Worm (Caenorhabditis elegans) whole organism, young adult: ENCODE results near the gene viro-2.

Source experiments
- B0035.1 ChIP-seq: sonication (generic microtip); optimal IDR thresholded peaks from 2 replicates; lab custom pipeline; 2016; ENCODE audit warnings: missing genetic modification characterization, mild to moderate bottlenecking, missing compliant biosample characterization, missing genotype, missing genetic modification reagents
- B0261.1 ChIP-seq: sonication (generic microtip); optimal IDR thresholded peaks from 2 replicates; lab custom pipeline; 2016; ENCODE audit warnings: mild to moderate bottlenecking, missing genetic modification characterization, moderate library complexity, missing compliant biosample characterization
- B0336.3 ChIP-seq: fragments of 200-800 bp; sonication (Bioruptor generic); IDR thresholded peaks from 2 replicates; pipeline ENCODE4 v1.3.6; 2022; ENCODE audit warnings: missing genetic modification characterization, missing compliant biosample characterization
- C06A6.2 ChIP-seq: fragments of 200-800 bp; sonication (Bioruptor generic); conservative IDR thresholded peaks from 2 replicates; pipeline ENCODE4 v1.3.6; 2022; ENCODE audit warnings: missing genetic modification characterization, missing compliant biosample characterization
- C17E4.6 ChIP-seq: fragments of 200-800 bp; sonication (Bioruptor generic); IDR thresholded peaks from 2 replicates; pipeline ENCODE4 v1.3.6; 2022; ENCODE audit warnings: missing genetic modification reagents, missing genetic modification characterization, missing compliant biosample characterization
- F37B4.10 ChIP-seq: fragments of 200-800 bp; sonication (Bioruptor generic); IDR thresholded peaks from 2 replicates; pipeline ENCODE4 v1.3.6; 2022; ENCODE audit warnings: missing genetic modification characterization, missing compliant biosample characterization
- F52B5.7 ChIP-seq: sonication (generic microtip); optimal IDR thresholded peaks from 2 replicates; lab custom pipeline; 2016; ENCODE audit warnings: mild to moderate bottlenecking, missing genetic modification characterization, missing compliant biosample characterization
- F55B11.4 ChIP-seq: sonication (generic microtip); optimal IDR thresholded peaks from 2 replicates; lab custom pipeline; 2016; ENCODE audit warnings: missing compliant biosample characterization, missing genetic modification characterization, borderline replicate concordance; ENCODE audit not compliant: insufficient read depth
- F57A8.1 ChIP-seq: fragments of 200-800 bp; sonication (Bioruptor generic); optimal IDR thresholded peaks from 2 replicates; lab custom pipeline; 2018; ENCODE audit warnings: mild to moderate bottlenecking, missing genetic modification characterization, moderate library complexity, missing compliant biosample characterization
- F57C9.4 ChIP-seq: sonication (generic microtip); optimal IDR thresholded peaks from 2 replicates; lab custom pipeline; 2017; ENCODE audit warnings: mild to moderate bottlenecking, missing genetic modification characterization, missing compliant biosample characterization
- K11D2.4 ChIP-seq: fragments of 200-800 bp; sonication (Bioruptor generic); IDR thresholded peaks from 2 replicates; pipeline ENCODE4 v1.3.6; 2022; ENCODE audit warnings: missing genetic modification reagents, missing genetic modification characterization, missing compliant biosample characterization
- K12H6.12 ChIP-seq: fragments of 200-800 bp; sonication (Bioruptor generic); optimal IDR thresholded peaks from 2 replicates; lab custom pipeline; 2018; ENCODE audit warnings: mild to moderate bottlenecking, missing genetic modification characterization, missing compliant biosample characterization
- T07F8.4 ChIP-seq: sonication (generic microtip); optimal IDR thresholded peaks from 2 replicates; lab custom pipeline; 2016; ENCODE audit warnings: mild to moderate bottlenecking, missing genetic modification characterization, moderate library complexity, missing compliant biosample characterization
- Y67H2A.10 ChIP-seq: fragments of 200-800 bp; sonication (Bioruptor generic); conservative IDR thresholded peaks from 2 replicates; pipeline ENCODE4 v1.3.6; 2022; ENCODE audit warnings: missing genetic modification reagents, missing genetic modification characterization, missing compliant biosample characterization
- ama-1 ChIP-seq, 3 experiments: fragments of 150-350 bp in 1 of 3; sonication (generic microtip) in 2 of 3; optimal IDR thresholded peaks; 2 replicates each; lab custom pipeline; 2014 to 2018; ENCODE audit warnings: missing biosample characterization in 2 of 3, missing genetic modification characterization in 2 of 3, missing genetic modification reagents in 2 of 3
- athp-1 ChIP-seq: sonication (generic microtip); optimal IDR thresholded peaks from 2 replicates; lab custom pipeline; 2017; ENCODE audit warnings: mild to moderate bottlenecking, missing genetic modification characterization, missing compliant biosample characterization
- attf-6 ChIP-seq: fragments of 200-800 bp; sonication (Bioruptor generic); IDR thresholded peaks from 2 replicates; pipeline ENCODE4 v1.3.6; 2022; ENCODE audit warnings: missing genetic modification reagents, missing genetic modification characterization, missing compliant biosample characterization
- bed-1 ChIP-seq: fragments of 200-800 bp; sonication (Bioruptor generic); IDR thresholded peaks from 2 replicates; pipeline ENCODE4 v1.3.6; 2022; ENCODE audit warnings: missing genetic modification reagents, missing genetic modification characterization, missing compliant biosample characterization
- bed-2 ChIP-seq: fragments of 200-800 bp; sonication (Bioruptor generic); IDR thresholded peaks from 2 replicates; pipeline ENCODE4 v1.3.6; 2022; ENCODE audit warnings: missing genetic modification reagents, missing genetic modification characterization, missing compliant biosample characterization
- cebp-2 ChIP-seq: fragments of 200-800 bp; sonication (Bioruptor generic); IDR thresholded peaks from 2 replicates; pipeline ENCODE4 v1.3.6; 2022; ENCODE audit warnings: missing genetic modification characterization, missing compliant biosample characterization
- ceh-100 ChIP-seq: fragments of 200-800 bp; sonication (Bioruptor generic); IDR thresholded peaks from 2 replicates; pipeline ENCODE4 v1.3.6; 2022; ENCODE audit warnings: missing genetic modification reagents, missing genetic modification characterization, missing compliant biosample characterization
- ceh-27 ChIP-seq: fragments of 200-800 bp; sonication (Bioruptor generic); optimal IDR thresholded peaks from 2 replicates; lab custom pipeline; 2018; ENCODE audit warnings: mild to moderate bottlenecking, missing genetic modification characterization, moderate library complexity, missing compliant biosample characterization
- die-1 ChIP-seq: sonication (generic microtip); optimal IDR thresholded peaks from 2 replicates; lab custom pipeline; 2016; ENCODE audit warnings: missing genotype, mild to moderate bottlenecking, missing genetic modification characterization, missing compliant biosample characterization
- dpff-1 ChIP-seq: sonication (generic microtip); optimal IDR thresholded peaks from 2 replicates; lab custom pipeline; 2017; ENCODE audit warnings: mild to moderate bottlenecking, missing genetic modification characterization, missing compliant biosample characterization
- egrh-3 ChIP-seq: fragments of 200-800 bp; sonication (Bioruptor generic); IDR thresholded peaks from 2 replicates; pipeline ENCODE4 v1.3.6; 2022; ENCODE audit warnings: missing genetic modification reagents, missing genetic modification characterization, missing compliant biosample characterization
- gei-17 ChIP-seq: fragments of 200-800 bp; sonication (Bioruptor generic); optimal IDR thresholded peaks from 2 replicates; lab custom pipeline; 2018; ENCODE audit warnings: mild to moderate bottlenecking, missing genetic modification characterization, missing compliant biosample characterization
- hlh-26 ChIP-seq: fragments of 200-800 bp; sonication (Bioruptor generic); conservative IDR thresholded peaks from 2 replicates; pipeline ENCODE4 v1.3.6; 2022; ENCODE audit warnings: missing genetic modification reagents, missing genetic modification characterization, missing compliant biosample characterization
- hrde-1 ChIP-seq: sonication (generic microtip); optimal IDR thresholded peaks from 2 replicates; lab custom pipeline; 2016; ENCODE audit warnings: missing genetic modification characterization, mild to moderate bottlenecking, missing compliant biosample characterization, moderate library complexity, missing genotype, missing genetic modification reagents, borderline replicate concordance
- hsf-1 ChIP-seq: fragments of 200-800 bp; sonication (Bioruptor generic); IDR thresholded peaks from 2 replicates; pipeline ENCODE4 v1.3.6; 2022; ENCODE audit warnings: missing genetic modification reagents, missing genetic modification characterization, missing compliant biosample characterization
- let-607 ChIP-seq, 2 experiments: fragments of 200-800 bp in 1 of 2; sonication (Bioruptor generic) in 1 of 2; sonication (generic microtip) in 1 of 2; optimal IDR thresholded peaks; 2 replicates each; lab custom pipeline; 2016 to 2018; ENCODE audit warnings: mild to moderate bottlenecking in 2 of 2, missing compliant biosample characterization in 2 of 2, missing genetic modification characterization in 2 of 2, moderate library complexity in 2 of 2, missing genotype in 1 of 2
- lin-40 ChIP-seq: sonication (generic microtip); optimal IDR thresholded peaks from 2 replicates; lab custom pipeline; 2016; ENCODE audit warnings: missing genetic modification characterization, mild to moderate bottlenecking, missing compliant biosample characterization, missing genotype, missing genetic modification reagents
- madf-3 ChIP-seq: fragments of 200-800 bp; sonication (Bioruptor generic); IDR thresholded peaks from 2 replicates; pipeline ENCODE4 v1.3.6; 2022; ENCODE audit warnings: missing genetic modification reagents, missing genetic modification characterization, missing compliant biosample characterization
- madf-6 ChIP-seq: fragments of 200-800 bp; sonication (Bioruptor generic); IDR thresholded peaks from 2 replicates; pipeline ENCODE4 v1.3.6; 2022; ENCODE audit warnings: missing genetic modification reagents, missing genetic modification characterization, missing compliant biosample characterization
- madf-8 ChIP-seq: fragments of 200-800 bp; sonication (Bioruptor generic); conservative IDR thresholded peaks from 2 replicates; pipeline ENCODE4 v1.3.6; 2022; ENCODE audit warnings: missing genetic modification reagents, missing genetic modification characterization, missing compliant biosample characterization
- mxl-1 ChIP-seq: sonication (generic microtip); optimal IDR thresholded peaks from 2 replicates; lab custom pipeline; 2016; ENCODE audit warnings: missing genetic modification characterization, missing compliant biosample characterization
- nfya-1 ChIP-seq: sonication (generic microtip); optimal IDR thresholded peaks from 2 replicates; lab custom pipeline; 2017; ENCODE audit warnings: antibody characterized with exemption, missing compliant biosample characterization, missing genetic modification characterization, borderline replicate concordance; ENCODE audit not compliant: insufficient read depth
- nfya-2 ChIP-seq: fragments of 200-800 bp; sonication (Bioruptor generic); IDR thresholded peaks from 2 replicates; pipeline ENCODE4 v1.3.6; 2022; ENCODE audit warnings: missing genetic modification reagents, missing genetic modification characterization, missing compliant biosample characterization
- pha-4 ChIP-seq: fragments of 150-350 bp; sonication (generic microtip); optimal IDR thresholded peaks from 2 replicates; lab custom pipeline; 2014; ENCODE audit warnings: missing biosample characterization, missing genetic modification reagents, missing genetic modification characterization
- snpc-1.3 ChIP-seq: sonication (generic microtip); optimal IDR thresholded peaks from 2 replicates; lab custom pipeline; 2017; ENCODE audit warnings: missing genetic modification characterization, mild to moderate bottlenecking, missing compliant biosample characterization, antibody characterized with exemption, moderate library complexity, missing genotype, missing genetic modification reagents; ENCODE audit not compliant: insufficient read depth
- snpc-3.4 ChIP-seq: sonication (generic microtip); optimal IDR thresholded peaks from 2 replicates; lab custom pipeline; 2017; ENCODE audit warnings: missing genetic modification characterization, mild to moderate bottlenecking, missing compliant biosample characterization, antibody characterized with exemption, moderate library complexity, missing genotype, missing genetic modification reagents
- tlf-1 ChIP-seq: fragments of 200-800 bp; sonication (Bioruptor generic); optimal IDR thresholded peaks from 2 replicates; lab custom pipeline; 2018; ENCODE audit warnings: mild to moderate bottlenecking, missing genetic modification characterization, missing compliant biosample characterization
- unc-130 ChIP-seq: sonication (generic microtip); optimal IDR thresholded peaks from 2 replicates; lab custom pipeline; 2016; ENCODE audit warnings: missing genetic modification reagents, missing genetic modification characterization, missing compliant biosample characterization
- ztf-18 ChIP-seq: sonication (generic microtip); optimal IDR thresholded peaks from 2 replicates; lab custom pipeline; 2016; ENCODE audit warnings: missing genotype, mild to moderate bottlenecking, missing genetic modification characterization, missing compliant biosample characterization
- ztf-25 ChIP-seq: fragments of 200-800 bp; sonication (Bioruptor generic); IDR thresholded peaks from 2 replicates; pipeline ENCODE4 v1.3.6; 2022; ENCODE audit warnings: missing genetic modification reagents, missing genetic modification characterization, missing compliant biosample characterization
- ztf-26 ChIP-seq: sonication (generic microtip); optimal IDR thresholded peaks from 2 replicates; lab custom pipeline; 2017; ENCODE audit warnings: missing genetic modification characterization, missing compliant biosample characterization
- ztf-28 ChIP-seq: fragments of 200-800 bp; sonication (Bioruptor generic); IDR thresholded peaks from 2 replicates; pipeline ENCODE4 v1.3.6; 2022; ENCODE audit warnings: missing genetic modification reagents, missing genetic modification characterization, missing compliant biosample characterization
- ztf-6 ChIP-seq: fragments of 200-800 bp; sonication (Bioruptor generic); IDR thresholded peaks from 2 replicates; pipeline ENCODE4 v1.3.6; 2022; ENCODE audit warnings: missing genetic modification reagents, missing genetic modification characterization, missing compliant biosample characterization

viro-2 gene

DNA sequence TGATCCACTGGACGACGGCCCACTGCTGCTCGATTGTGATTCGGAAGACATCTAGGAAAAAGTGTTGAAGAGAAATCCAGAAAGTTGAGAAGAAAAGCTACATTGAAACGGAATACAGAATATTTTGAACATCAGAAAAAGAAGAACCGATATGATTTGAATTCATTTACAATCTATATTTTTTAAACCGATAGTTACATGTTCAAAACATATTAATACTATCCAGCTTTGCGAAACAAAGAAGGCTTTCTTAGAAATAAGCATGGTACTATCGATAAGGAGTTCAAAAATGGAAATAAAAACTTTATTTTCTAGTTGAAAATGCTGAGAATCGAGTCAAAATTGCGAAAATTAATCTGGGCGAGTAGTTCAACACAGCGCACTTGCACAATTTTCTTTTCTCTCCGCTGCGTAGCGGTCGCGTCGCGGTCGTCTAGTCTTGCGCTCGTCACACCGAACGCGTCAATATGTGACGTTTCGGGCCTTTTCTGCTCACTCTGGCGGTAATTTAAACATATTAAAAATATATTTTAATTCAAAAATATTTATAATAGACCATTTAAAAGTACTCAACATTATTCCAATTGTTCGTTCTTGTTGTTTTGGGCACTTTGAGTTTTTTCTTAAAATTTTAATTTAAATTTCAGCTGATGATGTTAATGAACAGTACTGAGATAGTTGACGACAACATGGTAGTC is 33.5 kb downstream of the viro-2 start, which contains the start of the genes syf-2 and K04G7.1 (continued):
- TF ChIP-seq F57C9.4 (no peak), nfya-2 (GFP tag; lab: Robert Waterston, UW) (no peak), nfya-1 (tag; lab: Kevin White, UChicago) (no peak), bed-1 (GFP tag; lab: Robert Waterston, UW) (no peak), F57A8.1 (no peak), Y67H2A.10 (GFP tag; lab: Robert Waterston, UW) (no peak), T07F8.4 (tag; lab: Kevin White, UChicago) (no peak), ztf-6 (no peak), egrh-3 (no peak), unc-130 (GFP tag; lab: Kevin White, UChicago) (peak; percentile 62), athp-1 (tag; lab: Kevin White, UChicago) (peak; percentile 57), let-607 (tag; optimal IDR thresholded peaks at IDR 0.05; lab: Kevin White, UChicago) (peak; percentile 65 to 78), dpff-1 (tag; lab: Kevin White, UChicago) (no peak), C17E4.6 (GFP tag; lab: Robert Waterston, UW) (peak; percentile 89), madf-6 (GFP tag; lab: Robert Waterston, UW) (peak; percentile 78), mxl-1 (tag; lab: Kevin White, UChicago) (no peak), K12H6.12 (tag; lab: Kevin White, UChicago) (peak; percentile 73), F55B11.4 (no peak), tlf-1 (peak; percentile 89), bed-2 (no peak), ztf-18 (tag; lab: Kevin White, UChicago) (peak; percentile 97), gei-17 (GFP tag; lab: Kevin White, UChicago) (peak; percentile 26), hlh-26 (GFP tag; lab: Robert Waterston, UW) (no peak), hsf-1 (GFP tag; lab: Robert Waterston, UW) (peak; percentile 62; the same call in 1 of the 2 replicates), B0336.3 (peak; percentile 78), pha-4 (tag; lab: Kevin White, UChicago) (peak; percentile 92), F52B5.7 (no peak), madf-8 (peak; percentile 31; the same call in 1 of the 2 replicates), attf-6 (GFP tag; lab: Robert Waterston, UW) (no peak), madf-3 (GFP tag; lab: Robert Waterston, UW) (peak; percentile 100), ceh-100 (GFP tag; lab: Robert Waterston, UW) (peak; percentile 55; the same call in 1 of the 2 replicates), K11D2.4 (GFP tag; lab: Robert Waterston, UW) (peak; percentile 60; the same call in 1 of the 2 replicates), F37B4.10 (no peak), ama-1 (optimal IDR thresholded peaks at IDR 0.05; lab: Kevin White, UChicago) (no peak), ama-1 (GFP tag; optimal IDR thresholded peaks at IDR 0.05; lab: Kevin White, UChicago) (no peak), ztf-28 (no peak), C06A6.2 (GFP tag; lab: Robert Waterston, UW) (peak; percentile 73; the same call in 1 of the 2 replicates), ztf-26 (tag; lab: Kevin White, UChicago) (peak; percentile 51), cebp-2 (GFP tag; lab: Robert Waterston, UW) (no peak), ceh-27 (GFP tag; lab: Kevin White, UChicago) (peak; percentile 69), lin-40 (tag; lab: Kevin White, UChicago) (peak; percentile 79), snpc-1.3 (tag; lab: Kevin White, UChicago) (peak; percentile 76), B0035.1 (tag; lab: Kevin White, UChicago) (no peak), hrde-1 (tag; lab: Kevin White, UChicago) (peak; percentile 4), snpc-3.4 (tag; lab: Kevin White, UChicago) (peak; percentile 52), die-1 (tag; lab: Kevin White, UChicago) (no peak), ztf-25 (no peak), B0261.1 (tag; lab: Kevin White, UChicago) (no peak)
